Worm (Caenorhabditis elegans) whole organism, L3 larva: ENCODE data around the gene C06E2.9.
A peak's percentile ranks its signal among the peaks of the same experiment; 100 is the strongest.

Experiments used
- aly-2 ChIP-seq: fragments of 150-350 bp; optimal IDR thresholded peaks from 2 replicates; lab custom pipeline; 2014; ENCODE audit warnings: missing biosample characterization, missing genetic modification characterization
- ceh-16 ChIP-seq: sonication (generic microtip); optimal IDR thresholded peaks from 2 replicates; lab custom pipeline; 2017; ENCODE audit warnings: missing biosample characterization, missing genetic modification characterization
- ceh-28 ChIP-seq: fragments of 150-350 bp; optimal IDR thresholded peaks from 2 replicates; lab custom pipeline; 2014; ENCODE audit warnings: missing biosample characterization, missing genetic modification reagents, missing genetic modification characterization
- ceh-9 ChIP-seq: sonication (generic microtip); optimal IDR thresholded peaks from 2 replicates; lab custom pipeline; 2018; ENCODE audit warnings: missing biosample characterization, missing genetic modification characterization
- egl-5 ChIP-seq: fragments of 150-350 bp; optimal IDR thresholded peaks from 2 replicates; lab custom pipeline; 2017; ENCODE audit warnings: missing biosample characterization, missing genetic modification reagents, missing genetic modification characterization, inconsistent platforms
- elt-2 ChIP-seq: sonication (generic microtip); optimal IDR thresholded peaks from 2 replicates; lab custom pipeline; 2016; ENCODE audit warnings: missing genetic modification reagents, mild to moderate bottlenecking, missing genetic modification characterization, missing compliant biosample characterization
- elt-3 ChIP-seq, 3 experiments: fragments of 150-350 bp in 1 of 3; sonication (generic microtip) in 2 of 3; optimal IDR thresholded peaks; 2 replicates in 2 of 3; 4 replicates in 1 of 3; lab custom pipeline; 2014 to 2017; ENCODE audit warnings: missing biosample characterization in 3 of 3, missing genetic modification characterization in 3 of 3
- eor-1 ChIP-seq, 2 experiments: fragments of 150-350 bp; optimal IDR thresholded peaks; 2 replicates each; lab custom pipeline; 2014 to 2018; ENCODE audit warnings: missing biosample characterization in 2 of 2, missing genetic modification characterization in 2 of 2
- fkh-2 ChIP-seq: fragments of 150-350 bp; optimal IDR thresholded peaks from 2 replicates; lab custom pipeline; 2014; ENCODE audit warnings: missing biosample characterization, missing genetic modification reagents, missing genetic modification characterization
- fos-1 ChIP-seq: fragments of 150-350 bp; optimal IDR thresholded peaks from 2 replicates; lab custom pipeline; 2014; ENCODE audit warnings: missing biosample characterization, missing genetic modification characterization
- hmg-11 ChIP-seq: sonication (generic microtip); optimal IDR thresholded peaks from 2 replicates; lab custom pipeline; 2016; ENCODE audit warnings: missing genetic modification characterization, missing compliant biosample characterization
- jun-1 ChIP-seq: fragments of 150-350 bp; optimal IDR thresholded peaks from 2 replicates; lab custom pipeline; 2014; ENCODE audit warnings: missing biosample characterization, missing genetic modification reagents, missing genetic modification characterization
- lin-39 ChIP-seq: fragments of 150-350 bp; optimal IDR thresholded peaks from 2 replicates; lab custom pipeline; 2018; ENCODE audit warnings: missing biosample characterization, missing genetic modification reagents, missing genetic modification characterization
- lsy-12 ChIP-seq: sonication (generic microtip); optimal IDR thresholded peaks from 2 replicates; lab custom pipeline; 2016; ENCODE audit warnings: mild to moderate bottlenecking, missing genetic modification characterization, missing compliant biosample characterization
- mdl-1 ChIP-seq: fragments of 150-350 bp; optimal IDR thresholded peaks from 2 replicates; lab custom pipeline; 2014; ENCODE audit warnings: missing biosample characterization, missing genetic modification characterization
- nfya-1 ChIP-seq: sonication (generic microtip); optimal IDR thresholded peaks from 2 replicates; lab custom pipeline; 2017; ENCODE audit warnings: missing genetic modification characterization, mild to moderate bottlenecking, missing compliant biosample characterization, antibody characterized with exemption, moderate library complexity; ENCODE audit not compliant: insufficient read depth
- nhr-11 ChIP-seq: fragments of 150-350 bp; optimal IDR thresholded peaks from 2 replicates; lab custom pipeline; 2014; ENCODE audit warnings: missing biosample characterization, missing genetic modification characterization
- nhr-12 ChIP-seq: fragments of 150-350 bp; optimal IDR thresholded peaks from 2 replicates; lab custom pipeline; 2014; ENCODE audit warnings: missing biosample characterization, missing genetic modification characterization
- nhr-23 ChIP-seq: fragments of 150-350 bp; optimal IDR thresholded peaks from 2 replicates; lab custom pipeline; 2014; ENCODE audit warnings: missing biosample characterization, missing genetic modification reagents, missing genetic modification characterization
- nhr-237 ChIP-seq: fragments of 150-350 bp; optimal IDR thresholded peaks from 2 replicates; lab custom pipeline; 2014; ENCODE audit warnings: missing biosample characterization, missing genetic modification characterization
- nhr-28 ChIP-seq: fragments of 150-350 bp; optimal IDR thresholded peaks from 2 replicates; lab custom pipeline; 2014; ENCODE audit warnings: missing biosample characterization, missing genetic modification characterization
- nhr-43 ChIP-seq: sonication (generic microtip); optimal IDR thresholded peaks from 2 replicates; lab custom pipeline; 2016; ENCODE audit warnings: mild to moderate bottlenecking, missing genetic modification characterization, missing compliant biosample characterization; ENCODE audit not compliant: poor library complexity, severe bottlenecking
- nhr-67 ChIP-seq: fragments of 150-350 bp; optimal IDR thresholded peaks from 2 replicates; lab custom pipeline; 2014; ENCODE audit warnings: missing biosample characterization, missing genetic modification characterization
- nhr-77 ChIP-seq: fragments of 150-350 bp; optimal IDR thresholded peaks from 2 replicates; lab custom pipeline; 2014; ENCODE audit warnings: missing biosample characterization, missing genetic modification characterization
- pha-4 ChIP-seq: fragments of 150-350 bp; optimal IDR thresholded peaks from 2 replicates; lab custom pipeline; 2014; ENCODE audit warnings: missing biosample characterization, missing genetic modification reagents, missing genetic modification characterization
- pqm-1 ChIP-seq: fragments of 150-350 bp; optimal IDR thresholded peaks from 2 replicates; lab custom pipeline; 2017; ENCODE audit warnings: missing biosample characterization, missing genetic modification characterization, inconsistent platforms
- ztf-11 ChIP-seq: fragments of 150-350 bp; optimal IDR thresholded peaks from 2 replicates; lab custom pipeline; 2014; ENCODE audit warnings: missing biosample characterization, missing genetic modification characterization
- ztf-4 ChIP-seq: fragments of 150-350 bp; optimal IDR thresholded peaks from 2 replicates; lab custom pipeline; 2014; ENCODE audit warnings: missing biosample characterization, missing genetic modification characterization

The C06E2.9 gene

ce11 chrX:8888835-8889234 lies 27.8 kb downstream of the C06E2.9 start:
- peak; percentile 22 for TF ChIP-seq egl-5 (tag; lab: Kevin White, UChicago)
- TF ChIP-seq jun-1 (tag; lab: Kevin White, UChicago): no peak
- TF ChIP-seq nfya-1: peak; percentile 14

ce11 chrX:8890251-8890755 lies 29.2 kb downstream of the C06E2.9 start:
- TF ChIP-seq nhr-11 (tag; lab: Kevin White, UChicago) (no peak), elt-3 (tag; optimal IDR thresholded peaks at IDR 0.05; lab: Kevin White, UChicago) (no peak), aly-2 (tag; lab: Kevin White, UChicago) (no peak), elt-2 (tag; lab: Kevin White, UChicago) (no peak), lsy-12 (tag; lab: Kevin White, UChicago) (no peak), ceh-9 (no peak), nhr-12 (tag; lab: Kevin White, UChicago) (no peak), mdl-1 (no peak), jun-1 (tag; lab: Kevin White, UChicago) (no peak), nhr-77 (tag; lab: Kevin White, UChicago) (no peak)
- TF ChIP-seq, all 47 proteins: peak for 0

ce11 chrX:8891393-8891953 lies 30.4 kb downstream of the C06E2.9 start:
- TF ChIP-seq elt-2 (tag; lab: Kevin White, UChicago) (peak; percentile 44), fos-1 (tag; lab: Kevin White, UChicago) (no peak), pqm-1 (tag; lab: Kevin White, UChicago) (peak; percentile 10)
- TF ChIP-seq, all 47 proteins: peak for 2

- TF ChIP-seq pqm-1 (tag; lab: Kevin White, UChicago): no peak
- TF ChIP-seq hmg-11 (tag; lab: Kevin White, UChicago): no peak
- TF ChIP-seq nhr-28 (tag; lab: Kevin White, UChicago): no peak
- TF ChIP-seq, all 47 proteins: peak for 0
These were observed 31.8 kb downstream of the C06E2.9 start, which contains the start of gene C13E3.1 for ce11 chrX:8892808-8893207. Gene C13E3.1 (plus strand): TSS chrX:8893108.

- TF ChIP-seq mdl-1 (no peak), nhr-28 (tag; lab: Kevin White, UChicago) (no peak), pha-4 (tag; lab: Kevin White, UChicago) (no peak), eor-1 (tag; optimal IDR thresholded peaks at IDR 0.05; lab: Kevin White, UChicago) (no peak), nhr-43 (tag; lab: Kevin White, UChicago) (no peak), egl-5 (tag; lab: Kevin White, UChicago) (peak; percentile 92)
These were observed 41.9 kb downstream of the C06E2.9 start for ce11 chrX:8902920-8903319.

- TF ChIP-seq nhr-23 (tag; lab: Kevin White, UChicago) (no peak), nhr-237 (tag; lab: Kevin White, UChicago) (no peak), lin-39 (tag; lab: Kevin White, UChicago) (no peak), fkh-2 (no peak), fos-1 (tag; lab: Kevin White, UChicago) (no peak), ztf-4 (no peak), nfya-1 (no peak), ceh-28 (no peak), elt-3 (tag; optimal IDR thresholded peaks at IDR 0.05; lab: Kevin White, UChicago) (no peak), nhr-77 (tag; lab: Kevin White, UChicago) (no peak), nhr-67 (no peak), nhr-43 (tag; lab: Kevin White, UChicago) (no peak), ceh-16 (tag; lab: Kevin White, UChicago) (no peak), egl-5 (tag; lab: Kevin White, UChicago) (no peak), eor-1 (tag; optimal IDR thresholded peaks at IDR 0.05; lab: Kevin White, UChicago) (no peak), nhr-11 (tag; lab: Kevin White, UChicago) (no peak), nhr-12 (tag; lab: Kevin White, UChicago) (no peak), ztf-11 (no peak)
These were observed 44.0 kb downstream of the C06E2.9 start, which contains the start of gene ensh-1 for ce11 chrX:8905089-8905488. Gene ensh-1 (plus strand): TSS chrX:8905389.
